Worm (Caenorhabditis elegans) whole organism, late embryonic: Measurements from ENCODE around the gene vha-7.

Experiments used
- F13H6.1 ChIP-seq: sonication (generic microtip); optimal IDR thresholded peaks from 2 replicates; lab custom pipeline; 2016; ENCODE audit warnings: missing genetic modification characterization, missing compliant biosample characterization
- K02D7.2 ChIP-seq: sonication (generic microtip); optimal IDR thresholded peaks from 2 replicates; lab custom pipeline; 2017; ENCODE audit warnings: mild to moderate bottlenecking, missing genetic modification characterization, missing compliant biosample characterization
- T23F11.4 ChIP-seq: fragments of 200-800 bp; sonication (Bioruptor generic); optimal IDR thresholded peaks from 2 replicates; lab custom pipeline; 2018; ENCODE audit warnings: mild to moderate bottlenecking, missing genetic modification characterization, missing compliant biosample characterization
- Y22D7AL.16 ChIP-seq: sonication (generic microtip); optimal IDR thresholded peaks from 2 replicates; lab custom pipeline; 2016; ENCODE audit warnings: missing genetic modification characterization, missing compliant biosample characterization
- ahr-1 ChIP-seq: sonication (generic microtip); optimal IDR thresholded peaks from 2 replicates; lab custom pipeline; 2016; ENCODE audit warnings: missing genetic modification characterization, missing compliant biosample characterization
- ceh-14 ChIP-seq: sonication (generic microtip); optimal IDR thresholded peaks from 2 replicates; lab custom pipeline; 2016; ENCODE audit warnings: missing genotype, missing genetic modification characterization, missing compliant biosample characterization
- ceh-18 ChIP-seq: sonication (generic microtip); optimal IDR thresholded peaks from 2 replicates; lab custom pipeline; 2016; ENCODE audit warnings: missing genetic modification characterization, missing compliant biosample characterization
- ceh-19 ChIP-seq: fragments of 200-800 bp; sonication (Bioruptor generic); optimal IDR thresholded peaks from 2 replicates; lab custom pipeline; 2018; ENCODE audit warnings: mild to moderate bottlenecking, missing genetic modification characterization, missing compliant biosample characterization
- ceh-22 ChIP-seq: sonication (generic microtip); optimal IDR thresholded peaks from 2 replicates; lab custom pipeline; 2017; ENCODE audit warnings: missing biosample characterization, missing genetic modification characterization
- ceh-24 ChIP-seq: sonication (generic microtip); optimal IDR thresholded peaks from 2 replicates; lab custom pipeline; 2016; ENCODE audit warnings: mild to moderate bottlenecking, missing genetic modification characterization, missing compliant biosample characterization
- ceh-30 ChIP-seq: fragments of 150-350 bp; optimal IDR thresholded peaks from 2 replicates; lab custom pipeline; 2014; ENCODE audit warnings: missing biosample characterization, missing genetic modification characterization
- ceh-34 ChIP-seq: sonication (generic microtip); optimal IDR thresholded peaks from 2 replicates; lab custom pipeline; 2016; ENCODE audit warnings: mild to moderate bottlenecking, missing genetic modification characterization, missing compliant biosample characterization
- ceh-45 ChIP-seq: fragments of 200-800 bp; sonication (Bioruptor generic); IDR thresholded peaks from 2 replicates; pipeline ENCODE4 v1.3.6; 2022; ENCODE audit warnings: missing genetic modification reagents, missing genetic modification characterization, missing compliant biosample characterization
- ceh-48 ChIP-seq: sonication (generic microtip); optimal IDR thresholded peaks from 2 replicates; lab custom pipeline; 2016; ENCODE audit warnings: missing genetic modification characterization, inconsistent platforms, missing compliant biosample characterization
- ceh-6 ChIP-seq: fragments of 200-800 bp; sonication (Bioruptor generic); optimal IDR thresholded peaks from 2 replicates; lab custom pipeline; 2018; ENCODE audit warnings: mild to moderate bottlenecking, missing genetic modification characterization, missing compliant biosample characterization
- ceh-9 ChIP-seq: sonication (generic microtip); optimal IDR thresholded peaks from 2 replicates; lab custom pipeline; 2016; ENCODE audit warnings: mild to moderate bottlenecking, missing genetic modification characterization, inconsistent platforms, missing compliant biosample characterization
- che-1 ChIP-seq: sonication (generic microtip); optimal IDR thresholded peaks from 2 replicates; lab custom pipeline; 2016; ENCODE audit warnings: mild to moderate bottlenecking, missing genetic modification characterization, missing compliant biosample characterization
- dve-1 ChIP-seq: sonication (generic microtip); optimal IDR thresholded peaks from 2 replicates; lab custom pipeline; 2017; ENCODE audit warnings: antibody characterized with exemption, mild to moderate bottlenecking, missing genetic modification characterization, missing compliant biosample characterization
- ets-4 ChIP-seq: sonication (generic microtip); optimal IDR thresholded peaks from 2 replicates; lab custom pipeline; 2016; ENCODE audit warnings: missing genetic modification characterization, missing compliant biosample characterization
- eyg-1 ChIP-seq: sonication (generic microtip); optimal IDR thresholded peaks from 2 replicates; lab custom pipeline; 2016; ENCODE audit warnings: missing genotype, missing genetic modification characterization, missing compliant biosample characterization
- fkh-10 ChIP-seq: fragments of 150-350 bp; optimal IDR thresholded peaks from 2 replicates; lab custom pipeline; 2014; ENCODE audit warnings: missing biosample characterization, missing genetic modification reagents, missing genetic modification characterization
- fkh-6 ChIP-seq: sonication (generic microtip); optimal IDR thresholded peaks from 2 replicates; lab custom pipeline; 2016; ENCODE audit warnings: missing genetic modification characterization, missing compliant biosample characterization
- hlh-15 ChIP-seq: sonication (generic microtip); optimal IDR thresholded peaks from 2 replicates; lab custom pipeline; 2016; ENCODE audit warnings: missing genetic modification characterization, missing compliant biosample characterization
- hlh-6 ChIP-seq: sonication (generic microtip); optimal IDR thresholded peaks from 2 replicates; lab custom pipeline; 2016; ENCODE audit warnings: missing genotype, missing genetic modification characterization, missing compliant biosample characterization
- hlh-8 ChIP-seq: sonication (generic microtip); optimal IDR thresholded peaks from 2 replicates; lab custom pipeline; 2016; ENCODE audit warnings: missing genotype, missing genetic modification characterization, missing compliant biosample characterization
- nfya-1 ChIP-seq: sonication (generic microtip); optimal IDR thresholded peaks from 2 replicates; lab custom pipeline; 2017; ENCODE audit warnings: missing genetic modification characterization, mild to moderate bottlenecking, missing compliant biosample characterization, antibody characterized with exemption, moderate library complexity
- odd-2 ChIP-seq: sonication (generic microtip); optimal IDR thresholded peaks from 2 replicates; lab custom pipeline; 2017; ENCODE audit warnings: antibody characterized with exemption, mild to moderate bottlenecking, missing genetic modification characterization, missing compliant biosample characterization
- pag-3 ChIP-seq: sonication (generic microtip); optimal IDR thresholded peaks from 2 replicates; lab custom pipeline; 2016; ENCODE audit warnings: missing compliant biosample characterization, missing genetic modification characterization, borderline replicate concordance
- pha-2 ChIP-seq: sonication (generic microtip); optimal IDR thresholded peaks from 2 replicates; lab custom pipeline; 2017; ENCODE audit warnings: mild to moderate bottlenecking, missing genetic modification characterization, missing compliant biosample characterization
- ref-2 ChIP-seq: sonication (generic microtip); optimal IDR thresholded peaks from 2 replicates; lab custom pipeline; 2016; ENCODE audit warnings: missing genetic modification characterization, missing compliant biosample characterization
- rnt-1 ChIP-seq: sonication (generic microtip); optimal IDR thresholded peaks from 2 replicates; lab custom pipeline; 2016; ENCODE audit warnings: missing genetic modification characterization, missing compliant biosample characterization
- sdc-2 ChIP-seq: sonication (generic microtip); optimal IDR thresholded peaks from 2 replicates; lab custom pipeline; 2016; ENCODE audit warnings: missing genotype, missing genetic modification characterization, missing compliant biosample characterization
- sox-2 ChIP-seq: fragments of 200-800 bp; sonication (Bioruptor generic); IDR thresholded peaks from 2 replicates; pipeline ENCODE4 v1.3.6; 2022; ENCODE audit warnings: missing genetic modification reagents, missing genetic modification characterization, missing compliant biosample characterization
- tbx-2 ChIP-seq: sonication (generic microtip); optimal IDR thresholded peaks from 2 replicates; lab custom pipeline; 2016; ENCODE audit warnings: missing genetic modification characterization, missing compliant biosample characterization
- tbx-7 ChIP-seq: sonication (generic microtip); optimal IDR thresholded peaks from 2 replicates; lab custom pipeline; 2016; ENCODE audit warnings: missing genotype, missing genetic modification characterization, missing compliant biosample characterization
- ttx-3 ChIP-seq: sonication (generic microtip); optimal IDR thresholded peaks from 2 replicates; lab custom pipeline; 2016; ENCODE audit warnings: missing genetic modification reagents, missing genetic modification characterization, missing compliant biosample characterization
- unc-55 ChIP-seq: sonication (generic microtip); optimal IDR thresholded peaks from 2 replicates; lab custom pipeline; 2017; ENCODE audit warnings: missing biosample characterization, missing genetic modification reagents, missing genetic modification characterization
- zip-5 ChIP-seq: sonication (generic microtip); optimal IDR thresholded peaks from 2 replicates; lab custom pipeline; 2016; ENCODE audit warnings: missing genetic modification characterization, missing compliant biosample characterization
- ztf-16 ChIP-seq: sonication (generic microtip); optimal IDR thresholded peaks from 2 replicates; lab custom pipeline; 2017; ENCODE audit warnings: missing genetic modification characterization, missing compliant biosample characterization

vha-7 gene

DNA sequence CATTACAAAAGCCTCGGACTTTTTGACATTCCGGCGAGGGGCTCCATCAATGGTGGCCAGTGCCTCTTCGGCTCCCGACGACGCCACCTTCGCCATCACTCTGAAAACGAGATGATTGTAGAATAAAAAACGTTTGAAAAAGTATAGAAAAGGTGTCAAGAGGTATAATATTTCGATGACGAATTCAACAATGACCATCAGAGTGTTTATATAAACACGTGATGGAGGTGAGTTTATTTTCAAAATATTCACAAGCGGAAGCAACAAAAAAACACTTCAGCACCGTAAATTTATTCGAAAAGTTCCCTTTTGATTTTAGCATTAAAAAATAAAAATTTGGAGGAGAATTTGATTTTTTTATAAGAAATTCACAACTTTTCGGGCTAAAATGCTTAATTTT, 25.6 kb upstream of the vha-7 start, which contains the start of gene efa-6:
Gene efa-6, minus strand, starts transcription at position 101 of the 400 bp plus-strand sequence.
- no peak for TF ChIP-seq odd-2
- no peak for TF ChIP-seq ceh-14 (tag; lab: Kevin White, UChicago)
- no peak for TF ChIP-seq K02D7.2 (tag; lab: Kevin White, UChicago)
- TF ChIP-seq pha-2 (tag; lab: Kevin White, UChicago): no peak
- TF ChIP-seq fkh-10: no peak
- TF ChIP-seq ceh-6: no peak
- no peak for TF ChIP-seq zip-5 (tag; lab: Kevin White, UChicago)
- TF ChIP-seq eyg-1 (tag; lab: Kevin White, UChicago): no peak
- no peak for TF ChIP-seq ceh-19 (GFP tag; lab: Kevin White, UChicago)
- no peak for TF ChIP-seq ets-4 (tag; lab: Kevin White, UChicago)
- no peak for TF ChIP-seq F13H6.1 (tag; lab: Kevin White, UChicago)
- no peak for TF ChIP-seq hlh-6
- no peak for TF ChIP-seq ceh-9
- TF ChIP-seq ceh-34 (tag; lab: Kevin White, UChicago): no peak
- no peak for TF ChIP-seq ztf-16 (tag; lab: Kevin White, UChicago)
- TF ChIP-seq dve-1 (tag; lab: Kevin White, UChicago): no peak
- no peak for TF ChIP-seq rnt-1
- no peak for TF ChIP-seq T23F11.4 (GFP tag; lab: Kevin White, UChicago)
- no peak for TF ChIP-seq tbx-2 (tag; lab: Kevin White, UChicago)
- no peak for TF ChIP-seq ceh-30 (tag; lab: Kevin White, UChicago)

DNA sequence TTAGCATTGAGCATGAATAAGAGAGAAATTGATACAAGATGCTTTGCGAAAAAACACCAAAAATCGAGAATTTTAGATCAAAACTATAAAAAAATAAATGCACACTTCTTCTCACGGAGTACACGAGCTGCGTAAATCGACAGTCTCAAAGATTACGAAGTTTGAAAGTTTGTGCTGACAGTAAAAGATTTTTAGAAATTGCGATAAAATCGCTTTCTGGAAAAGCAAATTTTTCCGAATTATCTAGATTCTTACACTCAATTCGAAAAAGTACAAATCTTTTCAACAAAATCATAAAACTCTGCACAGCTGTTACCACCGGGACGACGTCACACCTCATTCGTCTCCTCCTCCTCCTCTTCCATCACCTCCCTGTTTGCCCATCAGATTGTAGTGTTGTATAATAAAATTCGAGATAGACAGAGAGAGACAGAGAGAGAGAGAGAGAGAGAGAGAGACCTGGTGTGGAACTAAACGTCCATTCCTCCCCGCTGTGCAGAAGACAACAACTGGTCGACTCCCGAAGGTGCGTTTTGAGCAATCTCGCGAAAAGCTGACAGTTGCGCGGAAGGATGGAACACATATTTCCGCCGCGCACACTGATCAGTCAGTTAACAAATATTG, 25.0 kb upstream of the vha-7 start:
- TF ChIP-seq ceh-24 (no peak), fkh-6 (tag; lab: Kevin White, UChicago) (peak; percentile 24), unc-55 (GFP tag; lab: Kevin White, UChicago) (peak; percentile 28), ceh-18 (peak; percentile 15), tbx-2 (tag; lab: Kevin White, UChicago) (peak; percentile 61), ref-2 (tag; lab: Kevin White, UChicago) (peak; percentile 0), ceh-14 (tag; lab: Kevin White, UChicago) (no peak), ttx-3 (no peak), nfya-1 (tag; lab: Kevin White, UChicago) (peak; percentile 21), hlh-8 (tag; lab: Kevin White, UChicago) (no peak), dve-1 (tag; lab: Kevin White, UChicago) (peak; percentile 0)

DNA sequence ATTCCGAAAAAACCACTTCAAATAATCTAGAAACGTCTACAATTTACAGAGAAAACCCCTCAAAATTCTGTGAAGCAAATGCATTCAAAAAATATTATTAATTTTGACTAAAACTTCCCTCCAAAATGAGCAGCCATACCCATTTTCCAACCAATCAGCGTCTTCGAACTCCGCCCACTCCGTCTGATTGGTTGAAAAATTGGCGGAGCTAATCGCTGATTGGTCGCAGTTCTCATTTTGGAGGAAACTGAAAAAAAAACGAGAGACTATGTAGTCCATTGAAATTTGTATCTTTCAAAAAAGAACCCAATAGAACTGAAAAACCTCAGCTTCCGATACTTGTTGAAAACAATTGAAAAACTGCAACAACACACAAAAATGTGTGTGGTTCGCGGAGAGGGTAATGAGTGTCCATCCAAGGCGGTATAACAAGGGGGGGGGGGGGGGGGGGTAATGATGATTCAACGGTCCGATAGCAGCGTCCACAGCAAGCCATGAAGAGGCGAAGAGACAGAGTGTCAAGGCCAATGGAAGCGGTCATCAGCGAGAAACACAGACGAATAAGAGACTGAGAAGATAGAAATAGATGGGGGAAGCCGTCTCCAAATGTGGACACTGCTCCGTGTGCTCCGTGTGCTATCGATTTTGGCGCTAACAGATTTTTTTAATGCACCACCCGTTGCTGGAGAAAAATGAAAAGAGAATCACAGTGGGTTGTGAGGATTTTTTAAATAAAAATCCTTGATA, 23.1 kb upstream of the vha-7 start:
- TF ChIP-seq hlh-15 (tag; lab: Kevin White, UChicago) (no peak), ceh-48 (peak; percentile 72), zip-5 (tag; lab: Kevin White, UChicago) (peak; percentile 4), nfya-1 (tag; lab: Kevin White, UChicago) (peak; percentile 99), unc-55 (GFP tag; lab: Kevin White, UChicago) (peak; percentile 45), ceh-45 (no peak), che-1 (tag; lab: Kevin White, UChicago) (peak; percentile 0), tbx-2 (tag; lab: Kevin White, UChicago) (no peak)
- TF ChIP-seq, all 69 proteins: peak for 5

DNA sequence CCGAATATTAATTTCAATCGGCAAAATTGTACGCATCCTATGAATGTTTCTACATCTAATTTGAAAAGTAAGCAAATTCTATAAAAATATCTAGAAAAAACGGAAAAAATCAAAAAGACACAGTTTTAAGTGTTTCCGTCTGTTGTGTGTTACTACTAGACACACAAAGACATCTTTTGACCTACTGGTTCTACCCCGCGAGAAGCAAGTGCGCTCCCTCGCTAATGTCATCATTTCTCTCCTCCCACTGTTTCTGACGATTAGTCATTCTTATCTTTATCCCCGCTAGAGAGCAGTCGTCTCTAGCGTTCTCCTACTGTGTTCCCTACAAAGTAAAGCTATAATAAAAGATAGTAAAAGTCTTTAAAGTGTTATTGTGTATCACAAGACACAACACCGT, 22.3 kb upstream of the vha-7 start:
- TF ChIP-seq ceh-22 (tag; lab: Kevin White, UChicago) (no peak), pag-3 (tag; lab: Kevin White, UChicago) (no peak), tbx-7 (tag; lab: Kevin White, UChicago) (no peak), fkh-10 (no peak), ahr-1 (tag; lab: Kevin White, UChicago) (no peak), ceh-24 (no peak), hlh-8 (tag; lab: Kevin White, UChicago) (no peak), Y22D7AL.16 (no peak), sox-2 (GFP tag; lab: Robert Waterston, UW) (no peak), ttx-3 (no peak), ceh-14 (tag; lab: Kevin White, UChicago) (no peak), ceh-6 (no peak), sdc-2 (tag; lab: Kevin White, UChicago) (no peak), dve-1 (tag; lab: Kevin White, UChicago) (no peak), pha-2 (tag; lab: Kevin White, UChicago) (no peak)
- TF ChIP-seq, all 69 proteins: peak for 0
